Worm (Caenorhabditis elegans) whole organism, young adult: ENCODE results near the gene M88.3.
A peak's percentile ranks its signal among the peaks of the same experiment; 100 is the strongest.

Source experiments
- B0019.2 ChIP-seq: fragments of 200-800 bp; sonication (Bioruptor generic); conservative IDR thresholded peaks from 2 replicates; pipeline ENCODE4 v1.3.6; 2022; ENCODE audit warnings: missing genetic modification reagents, missing genetic modification characterization, missing compliant biosample characterization
- B0261.1 ChIP-seq: sonication (generic microtip); optimal IDR thresholded peaks from 2 replicates; lab custom pipeline; 2016; ENCODE audit warnings: mild to moderate bottlenecking, missing genetic modification characterization, moderate library complexity, missing compliant biosample characterization
- B0336.3 ChIP-seq: fragments of 200-800 bp; sonication (Bioruptor generic); IDR thresholded peaks from 2 replicates; pipeline ENCODE4 v1.3.6; 2022; ENCODE audit warnings: missing genetic modification characterization, missing compliant biosample characterization
- C17E4.6 ChIP-seq: fragments of 200-800 bp; sonication (Bioruptor generic); IDR thresholded peaks from 2 replicates; pipeline ENCODE4 v1.3.6; 2022; ENCODE audit warnings: missing genetic modification reagents, missing genetic modification characterization, missing compliant biosample characterization
- F37B4.10 ChIP-seq: fragments of 200-800 bp; sonication (Bioruptor generic); IDR thresholded peaks from 2 replicates; pipeline ENCODE4 v1.3.6; 2022; ENCODE audit warnings: missing genetic modification characterization, missing compliant biosample characterization
- F57A8.1 ChIP-seq: fragments of 200-800 bp; sonication (Bioruptor generic); optimal IDR thresholded peaks from 2 replicates; lab custom pipeline; 2018; ENCODE audit warnings: mild to moderate bottlenecking, missing genetic modification characterization, moderate library complexity, missing compliant biosample characterization
- K11D2.4 ChIP-seq: fragments of 200-800 bp; sonication (Bioruptor generic); IDR thresholded peaks from 2 replicates; pipeline ENCODE4 v1.3.6; 2022; ENCODE audit warnings: missing genetic modification reagents, missing genetic modification characterization, missing compliant biosample characterization
- Y67H2A.10 ChIP-seq: fragments of 200-800 bp; sonication (Bioruptor generic); conservative IDR thresholded peaks from 2 replicates; pipeline ENCODE4 v1.3.6; 2022; ENCODE audit warnings: missing genetic modification reagents, missing genetic modification characterization, missing compliant biosample characterization
- Y79H2A.3 ChIP-seq: fragments of 200-800 bp; sonication (Bioruptor generic); conservative IDR thresholded peaks from 2 replicates; pipeline ENCODE4 v1.3.6; 2022; ENCODE audit warnings: missing genetic modification reagents, missing genetic modification characterization, missing compliant biosample characterization
- aptf-2 ChIP-seq: fragments of 200-800 bp; sonication (Bioruptor generic); conservative IDR thresholded peaks from 2 replicates; pipeline ENCODE4 v1.3.6; 2022; ENCODE audit warnings: missing genetic modification reagents, missing genetic modification characterization, missing compliant biosample characterization
- aptf-3 ChIP-seq: fragments of 200-800 bp; sonication (Bioruptor generic); IDR thresholded peaks from 2 replicates; pipeline ENCODE4 v1.3.6; 2022; ENCODE audit warnings: missing genetic modification characterization, missing compliant biosample characterization
- atf-7 ChIP-seq: sonication (generic microtip); optimal IDR thresholded peaks from 2 replicates; lab custom pipeline; 2017; ENCODE audit warnings: mild to moderate bottlenecking, missing genetic modification characterization, missing compliant biosample characterization
- athp-1 ChIP-seq: sonication (generic microtip); optimal IDR thresholded peaks from 2 replicates; lab custom pipeline; 2017; ENCODE audit warnings: mild to moderate bottlenecking, missing genetic modification characterization, missing compliant biosample characterization
- ccch-3 ChIP-seq: fragments of 200-800 bp; sonication (Bioruptor generic); optimal IDR thresholded peaks from 2 replicates; lab custom pipeline; 2018; ENCODE audit warnings: mild to moderate bottlenecking, missing genetic modification characterization, missing compliant biosample characterization
- cebp-1 ChIP-seq, 2 experiments: fragments of 200-800 bp in 1 of 2; sonication (Bioruptor generic) in 1 of 2; sonication (generic microtip) in 1 of 2; IDR thresholded peaks in 1 of 2; optimal IDR thresholded peaks in 1 of 2; 2 replicates each; pipeline versions ENCODE4 v1.3.6 to Lab custom; 2017 to 2022; ENCODE audit warnings: missing compliant biosample characterization in 2 of 2, missing genetic modification characterization in 2 of 2, mild to moderate bottlenecking in 1 of 2, missing genetic modification reagents in 1 of 2, moderate library complexity in 1 of 2
- cebp-2 ChIP-seq: fragments of 200-800 bp; sonication (Bioruptor generic); IDR thresholded peaks from 2 replicates; pipeline ENCODE4 v1.3.6; 2022; ENCODE audit warnings: missing genetic modification characterization, missing compliant biosample characterization
- ceh-40 ChIP-seq: fragments of 200-800 bp; sonication (Bioruptor generic); IDR thresholded peaks from 2 replicates; pipeline ENCODE4 v1.3.6; 2022; ENCODE audit warnings: missing genetic modification characterization, missing compliant biosample characterization
- ceh-58 ChIP-seq: fragments of 200-800 bp; sonication (Bioruptor generic); IDR thresholded peaks from 2 replicates; pipeline ENCODE4 v1.3.6; 2022; ENCODE audit warnings: missing genetic modification characterization, missing compliant biosample characterization
- egl-44 ChIP-seq: fragments of 200-800 bp; sonication (Bioruptor generic); IDR thresholded peaks from 2 replicates; pipeline ENCODE4 v1.3.6; 2022; ENCODE audit warnings: missing genetic modification reagents, missing genetic modification characterization, missing compliant biosample characterization
- ekl-4 ChIP-seq: fragments of 200-800 bp; sonication (Bioruptor generic); IDR thresholded peaks from 2 replicates; pipeline ENCODE4 v1.3.6; 2022; ENCODE audit warnings: missing genetic modification reagents, missing genetic modification characterization, missing compliant biosample characterization
- fkh-3 ChIP-seq: sonication (generic microtip); optimal IDR thresholded peaks from 2 replicates; lab custom pipeline; 2016; ENCODE audit warnings: mild to moderate bottlenecking, missing genetic modification characterization, missing compliant biosample characterization
- gei-17 ChIP-seq: fragments of 200-800 bp; sonication (Bioruptor generic); optimal IDR thresholded peaks from 2 replicates; lab custom pipeline; 2018; ENCODE audit warnings: mild to moderate bottlenecking, missing genetic modification characterization, missing compliant biosample characterization
- hlh-26 ChIP-seq: fragments of 200-800 bp; sonication (Bioruptor generic); conservative IDR thresholded peaks from 2 replicates; pipeline ENCODE4 v1.3.6; 2022; ENCODE audit warnings: missing genetic modification reagents, missing genetic modification characterization, missing compliant biosample characterization
- hsf-1 ChIP-seq: fragments of 200-800 bp; sonication (Bioruptor generic); IDR thresholded peaks from 2 replicates; pipeline ENCODE4 v1.3.6; 2022; ENCODE audit warnings: missing genetic modification reagents, missing genetic modification characterization, missing compliant biosample characterization
- lag-1 ChIP-seq: fragments of 200-800 bp; sonication (Bioruptor generic); IDR thresholded peaks from 2 replicates; pipeline ENCODE4 v1.3.6; 2022; ENCODE audit warnings: missing genetic modification reagents, missing genetic modification characterization, missing compliant biosample characterization
- let-526 ChIP-seq: fragments of 200-800 bp; sonication (Bioruptor generic); IDR thresholded peaks from 2 replicates; pipeline ENCODE4 v1.3.6; 2022; ENCODE audit warnings: missing genetic modification reagents, missing genetic modification characterization, missing compliant biosample characterization
- lin-35 ChIP-seq, 3 experiments: fragments of 150-350 bp in 2 of 3; sonication (generic microtip) in 1 of 3; optimal IDR thresholded peaks; 2 replicates each; lab custom pipeline; 2014 to 2018; ENCODE audit warnings: missing biosample characterization in 3 of 3, missing genetic modification characterization in 3 of 3, missing genetic modification reagents in 3 of 3
- lin-40 ChIP-seq: sonication (generic microtip); optimal IDR thresholded peaks from 2 replicates; lab custom pipeline; 2016; ENCODE audit warnings: missing genetic modification characterization, mild to moderate bottlenecking, missing compliant biosample characterization, missing genotype, missing genetic modification reagents
- lin-54 ChIP-seq: fragments of 200-800 bp; sonication (Bioruptor generic); optimal IDR thresholded peaks from 2 replicates; lab custom pipeline; 2018; ENCODE audit warnings: mild to moderate bottlenecking, missing genetic modification characterization, missing compliant biosample characterization
- madf-10 ChIP-seq: sonication (generic microtip); optimal IDR thresholded peaks from 2 replicates; lab custom pipeline; 2016; ENCODE audit warnings: mild to moderate bottlenecking, missing genetic modification characterization, missing compliant biosample characterization
- madf-6 ChIP-seq: fragments of 200-800 bp; sonication (Bioruptor generic); IDR thresholded peaks from 2 replicates; pipeline ENCODE4 v1.3.6; 2022; ENCODE audit warnings: missing genetic modification reagents, missing genetic modification characterization, missing compliant biosample characterization
- nfya-1 ChIP-seq: sonication (generic microtip); optimal IDR thresholded peaks from 2 replicates; lab custom pipeline; 2017; ENCODE audit warnings: antibody characterized with exemption, missing compliant biosample characterization, missing genetic modification characterization, borderline replicate concordance; ENCODE audit not compliant: insufficient read depth
- nfyb-1 ChIP-seq: fragments of 200-800 bp; sonication (Bioruptor generic); IDR thresholded peaks from 2 replicates; pipeline ENCODE4 v1.3.6; 2022; ENCODE audit warnings: missing genetic modification reagents, missing genetic modification characterization, missing compliant biosample characterization
- nhr-120 ChIP-seq: fragments of 200-800 bp; sonication (Bioruptor generic); IDR thresholded peaks from 2 replicates; pipeline ENCODE4 v1.3.6; 2022; ENCODE audit warnings: missing genetic modification characterization, missing compliant biosample characterization
- pbrm-1 ChIP-seq: fragments of 200-800 bp; sonication (Bioruptor generic); IDR thresholded peaks from 2 replicates; pipeline ENCODE4 v1.3.6; 2022; ENCODE audit warnings: missing genetic modification reagents, missing genetic modification characterization, missing compliant biosample characterization
- pha-4 ChIP-seq: fragments of 150-350 bp; sonication (generic microtip); optimal IDR thresholded peaks from 2 replicates; lab custom pipeline; 2014; ENCODE audit warnings: missing biosample characterization, missing genetic modification reagents, missing genetic modification characterization
- repo-1 ChIP-seq: sonication (generic microtip); optimal IDR thresholded peaks from 2 replicates; lab custom pipeline; 2017; ENCODE audit warnings: mild to moderate bottlenecking, missing genetic modification characterization, missing compliant biosample characterization
- sea-2 ChIP-seq: fragments of 200-800 bp; sonication (Bioruptor generic); IDR thresholded peaks from 2 replicates; pipeline ENCODE4 v1.3.6; 2022; ENCODE audit warnings: missing genetic modification characterization, missing compliant biosample characterization
- tbp1 ChIP-seq: fragments of 200-800 bp; sonication (Bioruptor generic); optimal IDR thresholded peaks from 2 replicates; lab custom pipeline; 2018; ENCODE audit warnings: mild to moderate bottlenecking, missing genetic modification characterization, missing compliant biosample characterization
- xnd-1 ChIP-seq: sonication (generic microtip); optimal IDR thresholded peaks from 2 replicates; lab custom pipeline; 2016; ENCODE audit warnings: missing genotype, missing genetic modification reagents, missing genetic modification characterization, missing compliant biosample characterization
- zim-3 ChIP-seq: sonication (generic microtip); optimal IDR thresholded peaks from 2 replicates; lab custom pipeline; 2017; ENCODE audit warnings: mild to moderate bottlenecking, missing genetic modification characterization, moderate library complexity, missing compliant biosample characterization
- ztf-18 ChIP-seq: sonication (generic microtip); optimal IDR thresholded peaks from 2 replicates; lab custom pipeline; 2016; ENCODE audit warnings: missing genotype, mild to moderate bottlenecking, missing genetic modification characterization, missing compliant biosample characterization
- ztf-25 ChIP-seq: fragments of 200-800 bp; sonication (Bioruptor generic); IDR thresholded peaks from 2 replicates; pipeline ENCODE4 v1.3.6; 2022; ENCODE audit warnings: missing genetic modification reagents, missing genetic modification characterization, missing compliant biosample characterization
- ztf-3 ChIP-seq: fragments of 200-800 bp; sonication (Bioruptor generic); optimal IDR thresholded peaks from 2 replicates; lab custom pipeline; 2018; ENCODE audit warnings: mild to moderate bottlenecking, missing genetic modification characterization, missing compliant biosample characterization
- ztf-6 ChIP-seq: fragments of 200-800 bp; sonication (Bioruptor generic); IDR thresholded peaks from 2 replicates; pipeline ENCODE4 v1.3.6; 2022; ENCODE audit warnings: missing genetic modification reagents, missing genetic modification characterization, missing compliant biosample characterization

M88.3 gene

DNA sequence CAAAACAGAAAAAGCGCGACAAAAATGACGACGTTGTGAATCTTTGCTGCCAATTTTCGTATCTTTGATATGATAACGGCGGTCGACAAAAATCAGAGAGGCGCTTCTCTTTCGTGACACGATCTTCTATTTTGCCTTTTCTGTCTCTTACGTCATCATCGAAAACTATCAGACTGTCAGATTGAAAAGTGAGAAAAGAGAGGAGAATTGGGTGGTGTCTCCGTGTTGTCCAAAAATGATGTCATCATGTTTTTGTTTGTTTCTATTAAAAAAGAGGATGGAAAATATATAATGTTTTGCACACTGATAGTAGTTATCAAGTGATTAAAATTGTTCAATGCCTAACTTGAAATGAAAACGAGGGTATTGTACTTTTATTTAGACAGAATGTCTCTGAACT, 48.8 kb downstream of the M88.3 start (continued):
- TF ChIP-seq aptf-3 (no peak), lin-54 (GFP tag; lab: Kevin White, UChicago) (no peak), ceh-40 (GFP tag; lab: Robert Waterston, UW) (no peak), pha-4 (no peak), pbrm-1 (GFP tag; lab: Robert Waterston, UW) (0 out of 2 replicates have a peak, but pooled peaks have one; percentile 13), Y79H2A.3 (GFP tag; lab: Robert Waterston, UW) (no peak), C17E4.6 (GFP tag; lab: Robert Waterston, UW) (no peak), xnd-1 (tag; lab: Kevin White, UChicago) (no peak), ceh-58 (no peak), lag-1 (GFP tag; lab: Robert Waterston, UW) (no peak)

- TF ChIP-seq hsf-1 (no peak), nfya-1 (tag; lab: Kevin White, UChicago) (no peak), fkh-3 (no peak), lin-40 (tag; lab: Kevin White, UChicago) (no peak), aptf-3 (no peak), F57A8.1 (GFP tag; lab: Kevin White, UChicago) (no peak), aptf-2 (GFP tag; lab: Robert Waterston, UW) (no peak), hlh-26 (no peak), ccch-3 (no peak), F37B4.10 (GFP tag; lab: Robert Waterston, UW) (no peak), K11D2.4 (GFP tag; lab: Robert Waterston, UW) (no peak)
These were observed 49.2 kb downstream of the M88.3 start for ce11 chrIII:4495685-4496084.

- TF ChIP-seq nfyb-1 (peak; percentile 14; the same call in 1 of the 2 replicates), sea-2 (no peak)
These were observed 49.6 kb downstream of the M88.3 start for ce11 chrIII:4495250-4495649.

DNA sequence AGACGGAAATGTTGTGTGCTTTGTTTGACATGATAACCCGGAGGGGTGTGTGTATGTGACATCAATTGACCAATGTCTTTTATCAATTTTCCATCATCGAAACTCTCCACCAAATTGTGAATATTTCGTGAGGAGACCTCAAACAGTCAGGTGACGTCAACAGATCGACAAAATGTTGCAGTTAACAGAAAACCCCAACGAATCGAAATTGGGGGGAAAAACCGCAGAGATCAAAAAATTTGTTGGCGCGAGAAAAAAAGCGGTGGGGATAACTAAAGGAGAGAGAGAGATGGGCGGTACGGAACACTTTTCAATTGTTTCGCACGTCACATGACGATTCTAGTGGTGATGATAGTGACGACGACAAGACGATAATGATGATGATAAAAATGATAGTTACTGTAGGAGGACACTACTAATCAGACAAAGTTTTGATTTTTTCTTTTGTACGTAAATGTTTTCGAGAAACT, 50.3 kb downstream of the M88.3 start:
- TF ChIP-seq ztf-18 (no peak), ekl-4 (GFP tag; lab: Robert Waterston, UW) (no peak), Y67H2A.10 (GFP tag; lab: Robert Waterston, UW) (no peak), tbp1 (peak; percentile 16), atf-7 (tag; lab: Kevin White, UChicago) (peak; percentile 83), ztf-25 (no peak), cebp-1 (GFP tag; IDR thresholded peaks at IDR 0.05; lab: Robert Waterston, UW) (no peak), cebp-1 (tag; optimal IDR thresholded peaks at IDR 0.05; lab: Kevin White, UChicago) (peak; percentile 51), repo-1 (tag; lab: Kevin White, UChicago) (no peak), madf-10 (tag; lab: Kevin White, UChicago) (peak; percentile 35), ztf-6 (GFP tag; lab: Robert Waterston, UW) (no peak), let-526 (GFP tag; lab: Robert Waterston, UW) (peak; percentile 66; the same call in 1 of the 2 replicates), ztf-3 (GFP tag; lab: Kevin White, UChicago) (no peak), nhr-120 (GFP tag; lab: Robert Waterston, UW) (no peak), zim-3 (no peak), egl-44 (GFP tag; lab: Robert Waterston, UW) (no peak), B0336.3 (GFP tag; lab: Robert Waterston, UW) (peak; percentile 35), lin-54 (GFP tag; lab: Kevin White, UChicago) (peak; percentile 36), cebp-2 (no peak), B0261.1 (tag; lab: Kevin White, UChicago) (no peak), K11D2.4 (GFP tag; lab: Robert Waterston, UW) (0 out of 2 replicates have a peak, but pooled peaks have one; percentile 24), athp-1 (tag; lab: Kevin White, UChicago) (no peak), ceh-58 (no peak), B0019.2 (GFP tag; lab: Robert Waterston, UW) (no peak), F37B4.10 (GFP tag; lab: Robert Waterston, UW) (no peak), madf-6 (GFP tag; lab: Robert Waterston, UW) (0 out of 2 replicates have a peak, but pooled peaks have one; percentile 16), lin-35 (GFP tag; optimal IDR thresholded peaks at IDR 0.05; lab: Kevin White, UChicago) (no peak), gei-17 (GFP tag; lab: Kevin White, UChicago) (no peak)
